Fruit fly (Drosophila melanogaster): Measurements from ENCODE around the gene CG17806.
A peak's percentile ranks its signal among the peaks of the same experiment; 100 is the strongest.

The CG17806 gene

dm6 chr3R:17803025-17803424, at the start of gene CG17806:
TSS of gene CG17806 (minus strand) at chr3R:17803260.
- TF ChIP-seq CG17801 (GFP tag; optimal IDR thresholded peaks at IDR 0.05; ENCODE audit: partially characterized antibody) = peak; percentile 11

dm6 chr3R:17849178-17849577, 46.1 kb upstream of the CG17806 start:
- TF ChIP-seq CG17801 (GFP tag; optimal IDR thresholded peaks at IDR 0.05; ENCODE audit: partially characterized antibody) = no peak

dm6 chr3R:17846966-17847365, 43.9 kb upstream of the CG17806 start:
- no peak for TF ChIP-seq CG17801 (GFP tag; optimal IDR thresholded peaks at IDR 0.05; ENCODE audit: partially characterized antibody)

- no peak for TF ChIP-seq CG17801 (GFP tag; optimal IDR thresholded peaks at IDR 0.05; ENCODE audit: partially characterized antibody)
These were observed 27.5 kb upstream of the CG17806 start for dm6 chr3R:17830528-17830927.

- no peak for TF ChIP-seq CG17801 (GFP tag; optimal IDR thresholded peaks at IDR 0.05; ENCODE audit: partially characterized antibody)
These were observed 25.6 kb upstream of the CG17806 start for dm6 chr3R:17828653-17829052.

dm6 chr3R:17827038-17827616, 24.1 kb upstream of the CG17806 start:
- no peak for TF ChIP-seq CG17801 (GFP tag; optimal IDR thresholded peaks at IDR 0.05; ENCODE audit: partially characterized antibody)

dm6 chr3R:17825806-17826583, 22.9 kb upstream of the CG17806 start:
- TF ChIP-seq CG17801 (GFP tag; optimal IDR thresholded peaks at IDR 0.05; ENCODE audit: partially characterized antibody) = no peak

- no peak for TF ChIP-seq CG17801 (GFP tag; optimal IDR thresholded peaks at IDR 0.05; ENCODE audit: partially characterized antibody)
These were observed 18.7 kb upstream of the CG17806 start for dm6 chr3R:17821744-17822143.

- TF ChIP-seq CG17801 (GFP tag; optimal IDR thresholded peaks at IDR 0.05; ENCODE audit: partially characterized antibody) = no peak
These were observed 15.7 kb upstream of the CG17806 start for dm6 chr3R:17818803-17819202.

- TF ChIP-seq CG17801 (GFP tag; optimal IDR thresholded peaks at IDR 0.05; ENCODE audit: partially characterized antibody) = no peak
These were observed 11.3 kb upstream of the CG17806 start for dm6 chr3R:17814191-17814923.

dm6 chr3R:17812477-17812876, 9.4 kb upstream of the CG17806 start:
- TF ChIP-seq CG17801 (GFP tag; optimal IDR thresholded peaks at IDR 0.05; ENCODE audit: partially characterized antibody) = no peak

dm6 chr3R:17811707-17812099, 8.6 kb upstream of the CG17806 start:
- no peak for TF ChIP-seq CG17801 (GFP tag; optimal IDR thresholded peaks at IDR 0.05; ENCODE audit: partially characterized antibody)

- TF ChIP-seq CG17801 (GFP tag; optimal IDR thresholded peaks at IDR 0.05; ENCODE audit: partially characterized antibody) = peak; percentile 96
These were observed 8.1 kb upstream of the CG17806 start, which contains the start of the genes Alg1 and tinc for dm6 chr3R:17810951-17811706. TSS of gene Alg1 (minus strand) at chr3R:17811134. TSS of gene tinc (plus strand) at chr3R:17811541.

dm6 chr3R:17809014-17809413, 6.0 kb upstream of the CG17806 start, which contains the start of gene Odj:
TSS of gene Odj (minus strand) at chr3R:17809222.
- TF ChIP-seq CG17801 (GFP tag; optimal IDR thresholded peaks at IDR 0.05; ENCODE audit: partially characterized antibody) = peak; percentile 72

- TF ChIP-seq CG17801 (GFP tag; optimal IDR thresholded peaks at IDR 0.05; ENCODE audit: partially characterized antibody) = peak; percentile 62
These were observed 4.1 kb upstream of the CG17806 start, which contains the start of gene CG17801 for dm6 chr3R:17807035-17807606. TSS of gene CG17801 (minus strand) at chr3R:17807085.

Data from ovary, adult (tissue).